Worm (Caenorhabditis elegans) whole organism, mixed stage, embryonic: ENCODE measurements around the gene acr-8.

Source experiments
- bed-3 ChIP-seq: fragments of 200-800 bp; sonication (Bioruptor generic); optimal IDR thresholded peaks from 3 replicates; lab custom pipeline; 2018; ENCODE audit warnings: mild to moderate bottlenecking, missing genetic modification characterization, moderate library complexity, missing compliant biosample characterization
- ceh-39 ChIP-seq: fragments of 150-350 bp; optimal IDR thresholded peaks from 2 replicates; lab custom pipeline; 2014; ENCODE audit warnings: missing biosample characterization, missing genetic modification characterization
- flh-1 ChIP-seq: fragments of 200-800 bp; sonication (Bioruptor generic); optimal IDR thresholded peaks from 2 replicates; lab custom pipeline; 2018; ENCODE audit warnings: mild to moderate bottlenecking, missing genetic modification characterization, moderate library complexity, missing compliant biosample characterization
- mab-5 ChIP-seq: fragments of 150-350 bp; optimal IDR thresholded peaks from 2 replicates; lab custom pipeline; 2014; ENCODE audit warnings: missing biosample characterization, missing genetic modification characterization
- mep-1 ChIP-seq: fragments of 150-350 bp; optimal IDR thresholded peaks from 2 replicates; lab custom pipeline; 2017; ENCODE audit warnings: missing biosample characterization, missing genetic modification reagents, missing genetic modification characterization, inconsistent platforms
- nhr-237 ChIP-seq: fragments of 150-350 bp; optimal IDR thresholded peaks from 2 replicates; lab custom pipeline; 2014; ENCODE audit warnings: missing biosample characterization, missing genetic modification characterization
- pha-4 ChIP-seq: fragments of 150-350 bp; optimal IDR thresholded peaks from 2 replicates; lab custom pipeline; 2018; ENCODE audit warnings: missing biosample characterization, missing genetic modification reagents, missing genetic modification characterization
- snpc-4 ChIP-seq: fragments of 150-350 bp; optimal IDR thresholded peaks from 2 replicates; lab custom pipeline; 2014; ENCODE audit warnings: missing biosample characterization, missing genetic modification characterization
- unc-39 ChIP-seq: fragments of 150-350 bp; optimal IDR thresholded peaks from 2 replicates; lab custom pipeline; 2014; ENCODE audit warnings: missing biosample characterization, missing genetic modification characterization
- ztf-11 ChIP-seq: fragments of 150-350 bp; optimal IDR thresholded peaks from 2 replicates; lab custom pipeline; 2014; ENCODE audit warnings: missing biosample characterization, missing genetic modification characterization

- no peak for TF ChIP-seq snpc-4
- no peak for TF ChIP-seq unc-39 (tag; lab: Kevin White, UChicago)
- TF ChIP-seq pha-4 (tag; lab: Kevin White, UChicago), result no peak
- TF ChIP-seq ztf-11, result no peak
- no peak for TF ChIP-seq ceh-39 (tag; lab: Kevin White, UChicago)
- no peak for TF ChIP-seq mab-5
- TF ChIP-seq flh-1 (GFP tag; lab: Kevin White, UChicago), result no peak
- no peak for TF ChIP-seq mep-1 (tag; lab: Kevin White, UChicago)
- no peak for TF ChIP-seq nhr-237 (tag; lab: Kevin White, UChicago)
- no peak for TF ChIP-seq bed-3 (GFP tag; lab: Kevin White, UChicago)
These were observed 10.2 kb downstream of the acr-8 start for ce11 chrX:10422714-10423113.
